Fruit fly (Drosophila melanogaster): ENCODE results near the gene CG33493.

dm6 chr3L:10738347-10739108, 45.6 kb upstream of the CG33493 start:
- TF ChIP-seq EcR (GFP tag; optimal IDR thresholded peaks at IDR 0.05) (peak; percentile 30), CG14655 (GFP tag; optimal IDR thresholded peaks at IDR 0.05) (peak; percentile 91), CG8159 (tag; optimal IDR thresholded peaks at IDR 0.05) (peak; percentile 95), Pif1A (GFP tag; optimal IDR thresholded peaks at IDR 0.05) (peak; percentile 43), Pif1B (GFP tag; optimal IDR thresholded peaks at IDR 0.05) (peak; percentile 56), Ets98B (GFP tag; IDR thresholded peaks at IDR 0.05) (peak; percentile 65)
